Worm (Caenorhabditis elegans) whole organism, L4 larva: ENCODE results near the gene F25E5.5.

Experiments
- aha-1 ChIP-seq: fragments of 150-350 bp; peaks from one replicate; lab custom pipeline; 2014; ENCODE audit warnings: missing biosample characterization, missing genetic modification characterization
- egl-27 ChIP-seq: sonication (generic microtip); optimal IDR thresholded peaks from 3 replicates; lab custom pipeline; 2017; ENCODE audit warnings: missing biosample characterization, missing genetic modification reagents, missing genetic modification characterization
- egl-43 ChIP-seq: fragments of 200-800 bp; sonication (Bioruptor generic); IDR thresholded peaks from 2 replicates; pipeline ENCODE4 v1.3.6; 2022; ENCODE audit warnings: missing genetic modification reagents, missing genetic modification characterization, missing compliant biosample characterization
- nhr-77 ChIP-seq: fragments of 150-350 bp; optimal IDR thresholded peaks from 2 replicates; lab custom pipeline; 2014; ENCODE audit warnings: missing biosample characterization, missing genetic modification characterization
- snpc-1.2 ChIP-seq: fragments of 200-800 bp; sonication (Bioruptor generic); IDR thresholded peaks from 2 replicates; pipeline ENCODE4 v1.3.6; 2022; ENCODE audit warnings: missing genetic modification reagents, missing genetic modification characterization, missing compliant biosample characterization

ce11 chrV:7431016-7431415 lies 16.0 kb upstream of the F25E5.5 start, which contains the start of gene srw-71:
- TF ChIP-seq snpc-1.2 (no peak), egl-27 (tag; lab: Kevin White, UChicago) (no peak), egl-43 (GFP tag; lab: Robert Waterston, UW) (no peak), aha-1 (tag; lab: Kevin White, UChicago) (peak; percentile 11), nhr-77 (no peak)
